Worm (Caenorhabditis elegans): ENCODE measurements around the gene nhr-156.
A peak's percentile ranks its signal among the peaks of the same experiment; 100 is the strongest.

Gene nhr-156

DNA sequence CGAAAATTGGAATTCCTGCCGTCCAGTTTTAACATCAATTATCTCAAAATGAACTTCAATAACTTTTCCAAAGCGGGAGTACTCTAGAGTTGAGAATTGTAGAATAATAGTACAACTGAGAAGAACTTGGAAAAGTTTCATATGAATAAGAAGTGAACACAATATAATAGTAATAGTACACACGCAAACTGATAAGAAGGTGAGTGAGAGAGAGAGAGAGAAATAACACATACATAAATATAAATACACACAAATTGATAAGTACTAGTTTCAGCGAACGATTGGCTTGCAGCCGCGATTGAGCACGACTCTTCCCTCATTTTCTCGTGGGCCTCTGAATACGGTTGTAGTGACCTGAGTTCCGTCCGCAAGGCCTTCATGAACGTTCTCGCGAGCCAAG, 16.8 kb upstream of the nhr-156 start, which contains the start of gene C17E7.13:
Gene C17E7.13 (minus strand): TSS at position 176 of the 400 bp plus-strand sequence.
- TF ChIP-seq elt-2 (tag; optimal IDR thresholded peaks at IDR 0.05) = peak; percentile 16
- no peak for TF ChIP-seq ceh-30 (tag; optimal IDR thresholded peaks at IDR 0.05)

DNA sequence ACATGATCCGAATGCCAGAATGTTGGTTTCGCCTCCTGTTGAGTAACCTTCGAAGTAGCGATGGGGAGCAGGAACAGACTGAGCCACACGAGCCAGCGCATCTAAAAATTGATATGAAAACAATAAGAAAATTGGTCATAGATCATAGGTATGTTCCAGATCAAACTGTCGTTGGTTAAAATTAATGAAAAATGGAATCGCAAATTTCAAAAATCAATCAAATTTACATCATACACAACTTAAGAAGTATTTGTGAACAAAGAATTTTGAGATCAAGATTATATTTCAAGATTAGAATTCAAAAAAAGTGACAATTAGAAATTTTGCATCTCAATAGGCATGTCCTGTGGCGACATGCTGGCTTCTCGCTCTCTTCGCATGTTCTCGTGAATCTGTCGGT, 15.1 kb upstream of the nhr-156 start, which contains the start of gene C17E7.9:
Gene C17E7.9 (minus strand): TSS at position 101 of the 400 bp plus-strand sequence.
- TF ChIP-seq ceh-19 (GFP tag; optimal IDR thresholded peaks at IDR 0.05) (no peak), hlh-8 (tag; optimal IDR thresholded peaks at IDR 0.05) (no peak), ttx-3 (tag; optimal IDR thresholded peaks at IDR 0.05) (no peak), ceh-45 (GFP tag; IDR thresholded peaks at IDR 0.05) (no peak), ceh-30 (tag; optimal IDR thresholded peaks at IDR 0.05) (no peak), F13H6.1 (tag; optimal IDR thresholded peaks at IDR 0.05) (no peak), fax-1 (tag; optimal IDR thresholded peaks at IDR 0.05) (no peak), dve-1 (tag; optimal IDR thresholded peaks at IDR 0.05) (no peak), ceh-24 (tag; optimal IDR thresholded peaks at IDR 0.05) (no peak), Y22D7AL.16 (tag; optimal IDR thresholded peaks at IDR 0.05) (no peak), npax-4 (tag; optimal IDR thresholded peaks at IDR 0.05) (no peak), nfya-1 (tag; optimal IDR thresholded peaks at IDR 0.05) (no peak)

DNA sequence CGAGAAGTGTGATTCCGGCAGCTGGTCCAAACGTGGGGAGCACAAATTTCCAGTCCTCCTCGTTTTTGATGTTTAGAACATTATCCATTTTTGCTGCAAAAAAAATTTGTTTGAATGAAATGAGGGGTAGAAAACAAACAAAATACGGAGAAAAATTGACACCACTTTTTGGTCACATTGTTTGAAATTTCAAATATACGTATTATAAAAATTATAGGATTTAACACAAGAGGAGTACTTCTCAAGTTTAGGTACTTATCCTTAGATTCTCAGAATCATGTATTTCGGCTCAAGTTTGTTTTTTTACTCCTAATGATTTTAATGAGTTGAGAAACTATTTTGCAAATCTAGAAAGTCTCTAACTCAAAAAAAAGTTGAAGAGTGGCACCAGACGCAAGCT, 14.0 kb upstream of the nhr-156 start, which contains the start of gene C17E7.12:
Gene C17E7.12 (minus strand): TSS at position 101 of the 400 bp plus-strand sequence.
- TF ChIP-seq mec-3 (tag; optimal IDR thresholded peaks at IDR 0.05; ENCODE audit: borderline replicate concordance) (no peak), ref-2 (tag; optimal IDR thresholded peaks at IDR 0.05) (no peak), lim-6 (tag; optimal IDR thresholded peaks at IDR 0.05) (no peak), nhr-232 (tag; optimal IDR thresholded peaks at IDR 0.05) (no peak), C08G9.2 (tag; optimal IDR thresholded peaks at IDR 0.05) (no peak), hlh-6 (tag; optimal IDR thresholded peaks at IDR 0.05) (no peak), sox-4 (tag; optimal IDR thresholded peaks at IDR 0.05) (no peak), fkh-6 (tag; optimal IDR thresholded peaks at IDR 0.05) (no peak), sox-2 (GFP tag; IDR thresholded peaks at IDR 0.05) (no peak), elt-2 (tag; optimal IDR thresholded peaks at IDR 0.05) (no peak), ceh-24 (tag; optimal IDR thresholded peaks at IDR 0.05) (no peak), hlh-30 (tag; optimal IDR thresholded peaks at IDR 0.05; ENCODE audit: insufficient read depth) (no peak), K09A11.1 (tag; optimal IDR thresholded peaks at IDR 0.05; ENCODE audit: insufficient read depth) (no peak), ceh-45 (GFP tag; IDR thresholded peaks at IDR 0.05) (no peak), ama-1 (optimal IDR thresholded peaks at IDR 0.05) (no peak)

DNA sequence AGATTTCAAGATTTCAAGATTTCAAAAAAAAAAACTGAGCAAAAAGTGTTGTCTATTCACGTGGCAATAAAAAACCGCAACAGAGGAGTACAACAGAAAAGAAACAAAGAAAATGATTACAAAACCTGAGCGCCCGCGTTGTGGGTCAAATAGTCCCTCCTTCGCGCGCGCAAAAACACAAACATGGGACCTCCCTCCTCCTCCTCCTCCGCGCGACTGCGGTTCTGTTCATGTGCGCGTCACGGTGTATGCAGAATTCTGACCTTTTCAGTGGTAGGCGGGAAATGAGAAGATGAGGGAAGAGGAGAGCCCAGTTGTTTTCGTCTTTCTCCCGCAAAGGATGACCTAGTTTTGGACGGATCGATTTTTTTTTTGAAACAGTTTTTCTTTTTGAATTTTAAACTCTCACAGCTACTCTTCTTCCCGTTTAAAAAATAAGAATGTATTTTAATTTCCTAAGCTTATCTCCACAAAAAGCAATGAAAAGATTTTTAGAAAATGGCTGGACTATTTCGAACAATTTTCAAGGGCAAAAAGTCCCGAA, 13.5 kb upstream of the nhr-156 start, which contains the start of gene C17E7.4:
Gene C17E7.4 (plus strand): TSS at position 494 of the 544 bp plus-strand sequence.
- no peak for TF ChIP-seq tbx-7 (tag; optimal IDR thresholded peaks at IDR 0.05)
- no peak for TF ChIP-seq dmd-4 (tag; optimal IDR thresholded peaks at IDR 0.05; ENCODE audit: borderline replicate concordance)
- no peak for TF ChIP-seq madf-2 (tag; optimal IDR thresholded peaks at IDR 0.05)
- TF ChIP-seq tbx-2 (tag; optimal IDR thresholded peaks at IDR 0.05) = no peak
- no peak for TF ChIP-seq F13H6.1 (tag; optimal IDR thresholded peaks at IDR 0.05)
- no peak for TF ChIP-seq ref-2 (tag; optimal IDR thresholded peaks at IDR 0.05)
- TF ChIP-seq rnt-1 (tag; optimal IDR thresholded peaks at IDR 0.05) = no peak
- no peak for TF ChIP-seq nfya-1 (tag; optimal IDR thresholded peaks at IDR 0.05)
- no peak for TF ChIP-seq che-1 (tag; optimal IDR thresholded peaks at IDR 0.05)
- TF ChIP-seq pag-3 (tag; optimal IDR thresholded peaks at IDR 0.05; ENCODE audit: borderline replicate concordance) = no peak
- no peak for TF ChIP-seq odd-2 (tag; optimal IDR thresholded peaks at IDR 0.05)
- no peak for TF ChIP-seq unc-86 (tag; optimal IDR thresholded peaks at IDR 0.05)
- TF ChIP-seq sox-4 (tag; optimal IDR thresholded peaks at IDR 0.05) = no peak
- no peak for TF ChIP-seq elt-2 (tag; optimal IDR thresholded peaks at IDR 0.05)

DNA sequence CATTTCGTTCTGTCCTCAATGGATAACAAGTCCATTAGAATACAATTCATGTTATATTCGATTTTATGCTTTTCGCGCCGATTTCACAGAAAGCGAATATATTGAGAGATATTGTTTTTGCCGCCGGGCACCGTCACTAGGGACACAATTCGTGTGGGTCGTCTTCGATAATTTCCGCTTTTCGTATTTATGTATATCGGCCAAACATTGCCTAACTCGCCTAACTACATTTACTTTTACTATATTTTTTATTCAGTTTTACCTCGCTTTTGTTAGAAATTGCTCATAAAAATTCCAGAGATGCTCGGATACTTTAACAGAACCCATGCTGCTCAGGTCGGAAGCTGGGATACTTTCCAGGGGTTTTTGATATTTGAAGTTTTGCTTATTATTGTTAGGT, 11.2 kb upstream of the nhr-156 start, which contains the start of gene sre-9:
Gene sre-9 (plus strand): TSS at position 301 of the 400 bp plus-strand sequence.
- TF ChIP-seq ref-2 (tag; optimal IDR thresholded peaks at IDR 0.05) (no peak), lim-6 (tag; optimal IDR thresholded peaks at IDR 0.05) (no peak), fkh-10 (GFP tag; optimal IDR thresholded peaks at IDR 0.05) (no peak), ceh-30 (tag; optimal IDR thresholded peaks at IDR 0.05) (no peak), ceh-19 (GFP tag; optimal IDR thresholded peaks at IDR 0.05) (no peak), sox-4 (tag; optimal IDR thresholded peaks at IDR 0.05) (no peak), sox-2 (GFP tag; IDR thresholded peaks at IDR 0.05) (no peak), nhr-11 (tag; optimal IDR thresholded peaks at IDR 0.05) (no peak), dve-1 (tag; optimal IDR thresholded peaks at IDR 0.05) (no peak), ceh-48 (tag; optimal IDR thresholded peaks at IDR 0.05) (no peak), C38D4.7 (GFP tag; optimal IDR thresholded peaks at IDR 0.05) (no peak), ahr-1 (tag; optimal IDR thresholded peaks at IDR 0.05) (no peak), elt-2 (tag; optimal IDR thresholded peaks at IDR 0.05) (no peak), ceh-9 (tag; optimal IDR thresholded peaks at IDR 0.05) (no peak), npax-4 (tag; optimal IDR thresholded peaks at IDR 0.05) (no peak), nfya-1 (tag; optimal IDR thresholded peaks at IDR 0.05) (no peak), hlh-13 (GFP tag; optimal IDR thresholded peaks at IDR 0.05) (no peak), elt-4 (tag; optimal IDR thresholded peaks at IDR 0.05) (no peak), mec-3 (tag; optimal IDR thresholded peaks at IDR 0.05; ENCODE audit: borderline replicate concordance) (no peak), T23F11.4 (GFP tag; optimal IDR thresholded peaks at IDR 0.05) (no peak)

Data from whole organism, late embryonic.